Worm (Caenorhabditis elegans) whole organism, L2 larva: ENCODE data around the gene fat-7.

Experiments
- ZK546.5 ChIP-seq: sonication (generic microtip); optimal IDR thresholded peaks from 2 replicates; lab custom pipeline; 2017; ENCODE audit warnings: missing biosample characterization, missing genetic modification characterization
- aly-2 ChIP-seq: fragments of 150-350 bp; optimal IDR thresholded peaks from 2 replicates; lab custom pipeline; 2014; ENCODE audit warnings: missing biosample characterization, missing genetic modification characterization
- ama-1 ChIP-seq: fragments of 150-350 bp; optimal IDR thresholded peaks from 2 replicates; lab custom pipeline; 2018; ENCODE audit warnings: inconsistent platforms
- elt-3 ChIP-seq: sonication (generic microtip); optimal IDR thresholded peaks from 2 replicates; lab custom pipeline; 2017; ENCODE audit warnings: missing biosample characterization, missing genetic modification characterization
- fos-1 ChIP-seq: fragments of 150-350 bp; optimal IDR thresholded peaks from 2 replicates; lab custom pipeline; 2014; ENCODE audit warnings: missing biosample characterization, missing genetic modification characterization
- nhr-12 ChIP-seq: fragments of 150-350 bp; optimal IDR thresholded peaks from 2 replicates; lab custom pipeline; 2014; ENCODE audit warnings: missing biosample characterization, missing genetic modification characterization
- nhr-23 ChIP-seq: fragments of 150-350 bp; optimal IDR thresholded peaks from 2 replicates; lab custom pipeline; 2014; ENCODE audit warnings: missing biosample characterization, missing genetic modification reagents, missing genetic modification characterization
- nhr-77 ChIP-seq: fragments of 150-350 bp; optimal IDR thresholded peaks from 2 replicates; lab custom pipeline; 2014; ENCODE audit warnings: missing biosample characterization, missing genetic modification characterization
- skn-1 ChIP-seq: sonication (generic microtip); optimal IDR thresholded peaks from 2 replicates; lab custom pipeline; 2017; ENCODE audit warnings: missing biosample characterization, missing genetic modification characterization
- snpc-4 ChIP-seq: fragments of 150-350 bp; optimal IDR thresholded peaks from 2 replicates; lab custom pipeline; 2014; ENCODE audit warnings: missing biosample characterization, missing genetic modification characterization
- unc-62 ChIP-seq: fragments of 150-350 bp; optimal IDR thresholded peaks from 2 replicates; lab custom pipeline; 2014; ENCODE audit warnings: missing biosample characterization, missing genetic modification reagents, missing genetic modification characterization
- ztf-4 ChIP-seq: fragments of 150-350 bp; optimal IDR thresholded peaks from 2 replicates; lab custom pipeline; 2014; ENCODE audit warnings: missing biosample characterization, missing genetic modification characterization

ce11 chrV:7199077-7199476, 46.1 kb upstream of the fat-7 start:
- TF ChIP-seq snpc-4 (tag; lab: Kevin White, UChicago) (no peak), elt-3 (tag; lab: Kevin White, UChicago) (no peak), ztf-4 (tag; lab: Kevin White, UChicago) (no peak), nhr-77 (tag; lab: Kevin White, UChicago) (no peak), skn-1 (tag; lab: Kevin White, UChicago) (no peak), nhr-12 (no peak), aly-2 (tag; lab: Kevin White, UChicago) (no peak), ama-1 (lab: Kevin White, UChicago) (no peak), unc-62 (GFP tag; lab: Kevin White, UChicago) (no peak), fos-1 (no peak), ZK546.5 (no peak), nhr-23 (no peak)
